Worm (Caenorhabditis elegans) whole organism, L3 larva: Measurements from ENCODE around the gene htrl-1.

Experiments used
- R02D3.7 ChIP-seq: fragments of 150-350 bp; optimal IDR thresholded peaks from 2 replicates; lab custom pipeline; 2014; ENCODE audit warnings: missing biosample characterization, missing genetic modification characterization
- aly-2 ChIP-seq: fragments of 150-350 bp; optimal IDR thresholded peaks from 2 replicates; lab custom pipeline; 2014; ENCODE audit warnings: missing biosample characterization, missing genetic modification characterization
- ceh-16 ChIP-seq: sonication (generic microtip); optimal IDR thresholded peaks from 2 replicates; lab custom pipeline; 2017; ENCODE audit warnings: missing biosample characterization, missing genetic modification characterization
- ceh-28 ChIP-seq: fragments of 150-350 bp; optimal IDR thresholded peaks from 2 replicates; lab custom pipeline; 2014; ENCODE audit warnings: missing biosample characterization, missing genetic modification reagents, missing genetic modification characterization
- ceh-82 ChIP-seq: fragments of 150-350 bp; optimal IDR thresholded peaks from 2 replicates; lab custom pipeline; 2014; ENCODE audit warnings: missing biosample characterization, missing genetic modification characterization
- ceh-9 ChIP-seq: sonication (generic microtip); optimal IDR thresholded peaks from 2 replicates; lab custom pipeline; 2018; ENCODE audit warnings: missing biosample characterization, missing genetic modification characterization
- egl-27 ChIP-seq: sonication (generic microtip); optimal IDR thresholded peaks from 4 replicates; lab custom pipeline; 2017; ENCODE audit warnings: missing biosample characterization, missing genetic modification reagents, missing genetic modification characterization
- egl-5 ChIP-seq: fragments of 150-350 bp; optimal IDR thresholded peaks from 2 replicates; lab custom pipeline; 2017; ENCODE audit warnings: missing biosample characterization, missing genetic modification reagents, missing genetic modification characterization, inconsistent platforms
- elt-1 ChIP-seq: fragments of 150-350 bp; optimal IDR thresholded peaks from 2 replicates; lab custom pipeline; 2014; ENCODE audit warnings: missing biosample characterization, missing genetic modification characterization
- elt-2 ChIP-seq: sonication (generic microtip); optimal IDR thresholded peaks from 2 replicates; lab custom pipeline; 2016; ENCODE audit warnings: missing genetic modification reagents, mild to moderate bottlenecking, missing genetic modification characterization, missing compliant biosample characterization
- elt-3 ChIP-seq, 3 experiments: fragments of 150-350 bp in 1 of 3; sonication (generic microtip) in 2 of 3; optimal IDR thresholded peaks; 2 replicates in 2 of 3; 4 replicates in 1 of 3; lab custom pipeline; 2014 to 2017; ENCODE audit warnings: missing biosample characterization in 3 of 3, missing genetic modification characterization in 3 of 3
- fkh-10 ChIP-seq: sonication (generic microtip); optimal IDR thresholded peaks from 2 replicates; lab custom pipeline; 2017; ENCODE audit warnings: missing biosample characterization, missing genetic modification reagents, missing genetic modification characterization
- fos-1 ChIP-seq: fragments of 150-350 bp; optimal IDR thresholded peaks from 2 replicates; lab custom pipeline; 2014; ENCODE audit warnings: missing biosample characterization, missing genetic modification characterization
- hmg-11 ChIP-seq: sonication (generic microtip); optimal IDR thresholded peaks from 2 replicates; lab custom pipeline; 2016; ENCODE audit warnings: missing genetic modification characterization, missing compliant biosample characterization
- jun-1 ChIP-seq: fragments of 150-350 bp; optimal IDR thresholded peaks from 2 replicates; lab custom pipeline; 2014; ENCODE audit warnings: missing biosample characterization, missing genetic modification reagents, missing genetic modification characterization
- lin-15B ChIP-seq: fragments of 150-350 bp; optimal IDR thresholded peaks from 2 replicates; lab custom pipeline; 2014; ENCODE audit warnings: missing biosample characterization, missing genetic modification characterization
- lin-39 ChIP-seq: fragments of 150-350 bp; optimal IDR thresholded peaks from 2 replicates; lab custom pipeline; 2018; ENCODE audit warnings: missing biosample characterization, missing genetic modification reagents, missing genetic modification characterization
- lsy-12 ChIP-seq: sonication (generic microtip); optimal IDR thresholded peaks from 2 replicates; lab custom pipeline; 2016; ENCODE audit warnings: mild to moderate bottlenecking, missing genetic modification characterization, missing compliant biosample characterization
- mml-1 ChIP-seq: fragments of 150-350 bp; sonication (generic microtip); optimal IDR thresholded peaks from 3 replicates; lab custom pipeline; 2014; ENCODE audit warnings: missing biosample characterization, missing genetic modification characterization
- nfya-1 ChIP-seq: sonication (generic microtip); optimal IDR thresholded peaks from 2 replicates; lab custom pipeline; 2017; ENCODE audit warnings: missing genetic modification characterization, mild to moderate bottlenecking, missing compliant biosample characterization, antibody characterized with exemption, moderate library complexity; ENCODE audit not compliant: insufficient read depth
- nhr-23 ChIP-seq: fragments of 150-350 bp; optimal IDR thresholded peaks from 2 replicates; lab custom pipeline; 2014; ENCODE audit warnings: missing biosample characterization, missing genetic modification reagents, missing genetic modification characterization
- nhr-237 ChIP-seq: fragments of 150-350 bp; optimal IDR thresholded peaks from 2 replicates; lab custom pipeline; 2014; ENCODE audit warnings: missing biosample characterization, missing genetic modification characterization
- nhr-25 ChIP-seq: sonication (generic microtip); optimal IDR thresholded peaks from 2 replicates; lab custom pipeline; 2017; ENCODE audit warnings: missing biosample characterization, missing genetic modification characterization
- nhr-43 ChIP-seq: sonication (generic microtip); optimal IDR thresholded peaks from 2 replicates; lab custom pipeline; 2016; ENCODE audit warnings: mild to moderate bottlenecking, missing genetic modification characterization, missing compliant biosample characterization; ENCODE audit not compliant: poor library complexity, severe bottlenecking
- nhr-77 ChIP-seq: fragments of 150-350 bp; optimal IDR thresholded peaks from 2 replicates; lab custom pipeline; 2014; ENCODE audit warnings: missing biosample characterization, missing genetic modification characterization
- pha-4 ChIP-seq: fragments of 150-350 bp; optimal IDR thresholded peaks from 2 replicates; lab custom pipeline; 2014; ENCODE audit warnings: missing biosample characterization, missing genetic modification reagents, missing genetic modification characterization
- pqm-1 ChIP-seq: fragments of 150-350 bp; optimal IDR thresholded peaks from 2 replicates; lab custom pipeline; 2017; ENCODE audit warnings: missing biosample characterization, missing genetic modification characterization, inconsistent platforms
- skn-1 ChIP-seq: fragments of 150-350 bp; optimal IDR thresholded peaks from 2 replicates; lab custom pipeline; 2014; ENCODE audit warnings: missing biosample characterization, missing genetic modification characterization
- snpc-4 ChIP-seq: fragments of 150-350 bp; optimal IDR thresholded peaks from 2 replicates; lab custom pipeline; 2014; ENCODE audit warnings: missing biosample characterization, missing genetic modification characterization
- tbx-2 ChIP-seq: sonication (generic microtip); optimal IDR thresholded peaks from 2 replicates; lab custom pipeline; 2016; ENCODE audit warnings: mild to moderate bottlenecking, missing genetic modification characterization, missing compliant biosample characterization
- unc-39 ChIP-seq: sonication (generic microtip); optimal IDR thresholded peaks from 4 replicates; lab custom pipeline; 2017; ENCODE audit warnings: missing biosample characterization, missing genetic modification characterization
- unc-62 ChIP-seq: fragments of 150-350 bp; sonication (generic microtip); optimal IDR thresholded peaks from 4 replicates; lab custom pipeline; 2014; ENCODE audit warnings: missing biosample characterization, missing genetic modification reagents, missing genetic modification characterization
- zag-1 ChIP-seq: fragments of 150-350 bp; optimal IDR thresholded peaks from 2 replicates; lab custom pipeline; 2014; ENCODE audit warnings: missing biosample characterization, missing genetic modification characterization
- ztf-11 ChIP-seq: fragments of 150-350 bp; optimal IDR thresholded peaks from 2 replicates; lab custom pipeline; 2014; ENCODE audit warnings: missing biosample characterization, missing genetic modification characterization

Gene htrl-1

ce11 chrV:11526927-11527491, 30.8 kb upstream of the htrl-1 start:
- TF ChIP-seq tbx-2 (tag; lab: Kevin White, UChicago) = no peak
- TF ChIP-seq nhr-25 = peak; percentile 65
- TF ChIP-seq, all 47 proteins: peak for 1

DNA sequence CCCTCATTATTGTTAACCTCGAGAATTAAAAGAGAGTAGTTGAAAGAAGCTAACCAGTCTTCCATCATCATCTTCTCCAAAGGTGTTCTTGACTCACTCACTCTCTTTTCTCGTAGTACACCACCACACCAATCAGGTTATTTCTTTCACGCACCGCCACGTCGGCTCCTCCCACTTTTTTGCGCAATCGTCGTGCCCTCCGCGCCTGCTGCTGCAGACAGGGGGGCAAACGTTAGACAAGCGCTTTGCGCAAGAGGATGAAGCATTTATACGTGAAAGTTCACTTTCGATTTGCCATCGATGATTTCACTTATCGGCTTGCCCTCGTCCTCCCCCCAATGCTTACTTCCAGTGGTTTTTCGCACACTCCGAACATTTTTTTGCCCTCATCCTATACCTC, 29.2 kb upstream of the htrl-1 start:
- no peak for TF ChIP-seq pha-4 (tag; lab: Kevin White, UChicago)
- TF ChIP-seq R02D3.7 (tag; lab: Kevin White, UChicago) = no peak
- no peak for TF ChIP-seq fkh-10 (GFP tag; lab: Kevin White, UChicago)
- TF ChIP-seq nhr-43 (tag; lab: Kevin White, UChicago) = no peak
- TF ChIP-seq nhr-25 = peak; percentile 73
- peak; percentile 61 for TF ChIP-seq nfya-1 (tag; lab: Kevin White, UChicago)
- TF ChIP-seq ceh-16 (tag; lab: Kevin White, UChicago) = no peak
- no peak for TF ChIP-seq elt-3 (tag; optimal IDR thresholded peaks at IDR 0.05; lab: Kevin White, UChicago)

ce11 chrV:11521448-11521847, 25.3 kb upstream of the htrl-1 start, which contains the start of gene pafo-1:
TSS of gene pafo-1 (plus strand) at chrV:11521703.
- TF ChIP-seq nhr-43 (tag; lab: Kevin White, UChicago) (peak; percentile 89), hmg-11 (tag; lab: Kevin White, UChicago) (no peak), elt-2 (tag; lab: Kevin White, UChicago) (peak; percentile 52), elt-3 (tag; optimal IDR thresholded peaks at IDR 0.05; lab: Kevin White, UChicago) (no peak), ceh-9 (tag; lab: Kevin White, UChicago) (no peak), nhr-237 (tag; lab: Kevin White, UChicago) (no peak), jun-1 (tag; lab: Kevin White, UChicago) (peak; percentile 86), pha-4 (tag; lab: Kevin White, UChicago) (peak; percentile 90), R02D3.7 (tag; lab: Kevin White, UChicago) (peak; percentile 77), tbx-2 (tag; lab: Kevin White, UChicago) (peak; percentile 79), ztf-11 (tag; lab: Kevin White, UChicago) (no peak), nhr-25 (peak; percentile 66), unc-39 (tag; lab: Kevin White, UChicago) (no peak), lin-39 (peak; percentile 74), lin-15B (tag; lab: Kevin White, UChicago) (peak; percentile 87), ceh-16 (tag; lab: Kevin White, UChicago) (peak; percentile 26), aly-2 (peak; percentile 73), ceh-28 (tag; lab: Kevin White, UChicago) (peak; percentile 61), ceh-82 (tag; lab: Kevin White, UChicago) (peak; percentile 67), skn-1 (tag; lab: Kevin White, UChicago) (peak; percentile 74), fkh-10 (GFP tag; lab: Kevin White, UChicago) (peak; percentile 30), nhr-23 (peak; percentile 80), lsy-12 (peak; percentile 79), unc-62 (no peak), pqm-1 (tag; lab: Kevin White, UChicago) (peak; percentile 23), mml-1 (no peak), nfya-1 (tag; lab: Kevin White, UChicago) (peak; percentile 85), fos-1 (tag; lab: Kevin White, UChicago) (no peak), snpc-4 (peak; percentile 70), egl-5 (tag; lab: Kevin White, UChicago) (no peak), egl-27 (tag; lab: Kevin White, UChicago) (peak; percentile 26), nhr-77 (tag; lab: Kevin White, UChicago) (no peak), zag-1 (tag; lab: Kevin White, UChicago) (peak; percentile 19)

DNA sequence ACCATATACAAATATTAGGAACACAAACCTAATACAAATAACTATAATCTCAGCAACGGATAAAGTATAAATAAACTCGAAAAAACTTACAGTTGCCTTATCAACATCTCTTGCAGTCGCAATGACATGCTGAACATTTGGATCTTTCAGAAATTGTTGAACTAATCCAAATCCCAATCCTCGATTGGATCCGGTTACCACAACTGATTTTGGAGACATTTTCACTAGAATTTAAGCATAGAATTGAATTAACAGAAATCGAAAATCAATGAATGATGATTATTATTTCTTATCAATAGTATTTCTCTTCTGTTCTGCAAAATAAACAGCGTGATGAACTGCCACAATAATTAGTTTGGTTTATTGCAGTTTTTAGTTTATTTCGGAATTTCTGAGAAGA, 24.0 kb upstream of the htrl-1 start, which contains the start of the genes C55A6.11 and C55A6.7:
TSS of gene C55A6.11 (plus strand) at position 301 of the 400 bp plus-strand sequence.
TSS of gene C55A6.7 (minus strand) at position 316 of the 400 bp plus-strand sequence.
- no peak for TF ChIP-seq elt-1 (tag; lab: Kevin White, UChicago)
- no peak for TF ChIP-seq jun-1 (tag; lab: Kevin White, UChicago)
